Fruit fly (Drosophila melanogaster): ENCODE results near the gene Apl.

- TF ChIP-seq psq (optimal IDR thresholded peaks at IDR 0.05) (no peak), Sin3A (optimal IDR thresholded peaks at IDR 0.05) (no peak), h (optimal IDR thresholded peaks at IDR 0.05) (no peak), Myc (optimal IDR thresholded peaks at IDR 0.05) (no peak), insv (optimal IDR thresholded peaks at IDR 0.05) (no peak), ttk (optimal IDR thresholded peaks at IDR 0.05) (no peak)
Measured at dm6 chr3L:16567495-16567894, 27.5 kb upstream of the Apl start.

Data from Kc167 (cell line).